Fruit fly (Drosophila melanogaster): ENCODE data around the gene dlt.

DNA sequence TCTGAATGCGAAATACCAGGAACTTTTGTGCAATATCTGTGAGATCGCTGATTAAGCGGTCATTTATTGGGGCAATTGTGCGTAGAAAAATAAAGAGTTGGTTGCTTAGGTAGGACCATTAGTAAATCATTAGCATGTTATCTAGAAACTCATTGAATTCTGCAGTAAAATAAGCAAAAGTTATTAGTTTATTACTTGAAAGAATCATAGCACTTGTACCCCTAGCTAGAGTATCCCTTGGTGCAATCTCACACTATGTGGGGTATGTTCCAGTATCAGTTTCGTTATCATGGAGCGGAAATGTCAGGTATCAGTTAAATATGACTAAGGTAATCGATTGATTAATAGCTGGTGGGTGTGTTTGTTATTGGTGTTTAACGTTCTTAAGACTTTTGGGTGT lies 49.7 kb downstream of the dlt start:
- no peak for TF ChIP-seq EcR (GFP tag; optimal IDR thresholded peaks at IDR 0.05)
- no peak for TF ChIP-seq CG12605 (GFP tag; IDR thresholded peaks at IDR 0.05)
- no peak for TF ChIP-seq CG14655 (GFP tag; optimal IDR thresholded peaks at IDR 0.05)
- TF ChIP-seq CG15710 (tag; optimal IDR thresholded peaks at IDR 0.05) = no peak
- TF ChIP-seq CG34367 (tag; optimal IDR thresholded peaks at IDR 0.05) = no peak
- no peak for TF ChIP-seq Pif1A (GFP tag; optimal IDR thresholded peaks at IDR 0.05)
- no peak for TF ChIP-seq gl (tag; optimal IDR thresholded peaks at IDR 0.05)
- no peak for TF ChIP-seq CG8159 (tag; optimal IDR thresholded peaks at IDR 0.05)
- TF ChIP-seq CG13204 (GFP tag; optimal IDR thresholded peaks at IDR 0.05) = no peak
- TF ChIP-seq fd96Ca (GFP tag; IDR thresholded peaks at IDR 0.05) = no peak
- TF ChIP-seq Ets98B (GFP tag; IDR thresholded peaks at IDR 0.05) = no peak
- TF ChIP-seq CG32121 (GFP tag; IDR thresholded peaks at IDR 0.05) = no peak

Data from whole organism, pupa.